Worm (Caenorhabditis elegans): ENCODE data around the gene mut-14.

DNA sequence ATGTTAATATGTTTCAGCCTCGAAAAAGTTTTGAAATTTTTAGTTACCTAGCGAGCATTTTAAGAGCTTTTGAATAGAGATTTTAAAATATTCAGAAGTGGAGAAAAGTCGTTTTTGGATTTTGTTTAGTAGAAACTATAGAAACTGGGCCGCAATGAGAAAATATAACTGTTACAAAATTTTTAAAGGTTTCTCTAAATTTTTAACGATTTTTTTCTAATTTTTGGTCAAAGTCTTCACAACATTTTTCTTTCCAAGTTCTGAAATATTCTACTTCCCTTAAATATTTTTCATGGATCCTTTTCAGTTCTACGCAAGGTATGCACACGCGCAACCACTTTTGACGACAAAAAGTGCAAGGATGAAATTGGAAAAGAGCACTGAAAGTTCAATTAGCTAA, 45.0 kb upstream of the mut-14 start, which contains the start of gene peli-1:
- TF ChIP-seq lin-13 (GFP tag; optimal IDR thresholded peaks at IDR 0.05) (no peak), lin-14 (GFP tag; optimal IDR thresholded peaks at IDR 0.05) (no peak), nhr-237 (tag; optimal IDR thresholded peaks at IDR 0.05) (no peak), sox-4 (tag; optimal IDR thresholded peaks at IDR 0.05) (no peak), mef-2 (tag; optimal IDR thresholded peaks at IDR 0.05) (no peak), ces-1 (GFP tag; optimal IDR thresholded peaks at IDR 0.05) (no peak), nhr-28 (tag; optimal IDR thresholded peaks at IDR 0.05) (no peak), nhr-77 (tag; optimal IDR thresholded peaks at IDR 0.05) (no peak), unc-62 (GFP tag; optimal IDR thresholded peaks at IDR 0.05) (no peak), swsn-7 (tag; optimal IDR thresholded peaks at IDR 0.05) (no peak), lsy-2 (tag; optimal IDR thresholded peaks at IDR 0.05) (no peak), C16A3.4 (tag; optimal IDR thresholded peaks at IDR 0.05) (no peak), skn-1 (tag; optimal IDR thresholded peaks at IDR 0.05) (no peak)
